Fruit fly (Drosophila melanogaster): ENCODE results near the gene Naa15-16.
A peak's percentile ranks its signal among the peaks of the same experiment; 100 is the strongest.

Gene Naa15-16

dm6 chrX:19496808-19497259 lies 17.1 kb downstream of the Naa15-16 start (continued):
- TF ChIP-seq Spps (tag; optimal IDR thresholded peaks at IDR 0.05) (no peak), Fer1 (GFP tag; optimal IDR thresholded peaks at IDR 0.05) (peak; percentile 37), CG32532 (GFP tag; IDR thresholded peaks at IDR 0.05) (peak; percentile 68), gce (GFP tag; IDR thresholded peaks at IDR 0.05) (no peak), CG2129 (GFP tag; IDR thresholded peaks at IDR 0.05; ENCODE audit: partially characterized antibody) (no peak), Dad (GFP tag; optimal IDR thresholded peaks at IDR 0.05) (peak; percentile 12), CG4360 (GFP tag; IDR thresholded peaks at IDR 0.05) (peak; percentile 80), CG17829 (tag; optimal IDR thresholded peaks at IDR 0.05) (peak; percentile 15), danr (GFP tag; IDR thresholded peaks at IDR 0.05) (no peak), CG10321 (GFP tag; IDR thresholded peaks at IDR 0.05) (no peak), gfzf (GFP tag; optimal IDR thresholded peaks at IDR 0.05) (peak; percentile 67), chinmo (GFP tag; IDR thresholded peaks at IDR 0.05; ENCODE audit: partially characterized antibody) (peak; percentile 97), Drgx (GFP tag; IDR thresholded peaks at IDR 0.05) (peak; percentile 10; the same call in 1 of the 2 replicates), Adf1 (GFP tag; IDR thresholded peaks at IDR 0.05) (peak; percentile 29), Poxn (GFP tag; IDR thresholded peaks at IDR 0.05) (no peak), CG2202 (tag; optimal IDR thresholded peaks at IDR 0.05) (no peak), CG17359 (tag; optimal IDR thresholded peaks at IDR 0.05) (no peak), tin (GFP tag; optimal IDR thresholded peaks at IDR 0.05) (no peak), amos (GFP tag; IDR thresholded peaks at IDR 0.05; ENCODE audit: partially characterized antibody) (peak; percentile 78; the same call in 1 of the 2 replicates), cg (GFP tag; optimal IDR thresholded peaks at IDR 0.05) (peak; percentile 94), nom (GFP tag; optimal IDR thresholded peaks at IDR 0.05) (peak; percentile 8), CG10543 (GFP tag; optimal IDR thresholded peaks at IDR 0.05) (peak; percentile 44), Pdp1 (GFP tag; optimal IDR thresholded peaks at IDR 0.05) (peak in 1 of 2 experiments; percentile 69), CG12299 (tag; optimal IDR thresholded peaks at IDR 0.05) (no peak), sim (GFP tag; IDR thresholded peaks at IDR 0.05) (no peak), bigmax (GFP tag; optimal IDR thresholded peaks at IDR 0.05) (no peak), CG11504 (tag; optimal IDR thresholded peaks at IDR 0.05) (peak; percentile 21), nerfin-1 (tag; optimal IDR thresholded peaks at IDR 0.05) (peak; percentile 5), BtbVII (GFP tag; optimal IDR thresholded peaks at IDR 0.05) (no peak), abd-A (tag; optimal IDR thresholded peaks at IDR 0.05) (peak; percentile 23), CG2199 (GFP tag; IDR thresholded peaks at IDR 0.05) (0 out of 3 replicates have a peak, but pooled peaks have one; percentile 20), lov (optimal IDR thresholded peaks at IDR 0.05) (no peak), lov (GFP tag; IDR thresholded peaks at IDR 0.05) (0 out of 3 replicates have a peak, but pooled peaks have one; percentile 34), CG17912 (GFP tag; optimal IDR thresholded peaks at IDR 0.05) (peak; percentile 68), chn (GFP tag; optimal IDR thresholded peaks at IDR 0.05) (peak; percentile 19), ssp (GFP tag; IDR thresholded peaks at IDR 0.05) (peak; percentile 25; the same call in 1 of the 2 replicates), bcd (GFP tag; optimal IDR thresholded peaks at IDR 0.05) (no peak), CG1233 (GFP tag; optimal IDR thresholded peaks at IDR 0.05) (no peak), bsh (GFP tag; optimal IDR thresholded peaks at IDR 0.05) (peak in 1 of 2 experiments; percentile 4), CG12769 (tag; optimal IDR thresholded peaks at IDR 0.05) (peak; percentile 61), CG2116 (GFP tag; optimal IDR thresholded peaks at IDR 0.05) (peak; percentile 97), Rfx (GFP tag; IDR thresholded peaks at IDR 0.05) (peak; percentile 46; the same call in 1 of the 2 replicates), CG1647 (GFP tag; optimal IDR thresholded peaks at IDR 0.05) (no peak), CG12659 (GFP tag; optimal IDR thresholded peaks at IDR 0.05) (peak; percentile 60), CG15269 (tag; optimal IDR thresholded peaks at IDR 0.05) (peak; percentile 8), CG8478 (optimal IDR thresholded peaks at IDR 0.05) (peak; percentile 91), CG14860 (GFP tag; IDR thresholded peaks at IDR 0.05; ENCODE audit: partially characterized antibody) (0 out of 3 replicates have a peak, but pooled peaks have one; percentile 32), row (GFP tag; IDR thresholded peaks at IDR 0.05) (peak; percentile 50; the same call in 2 of the 3 replicates), ash1 (GFP tag; optimal IDR thresholded peaks at IDR 0.05) (peak; percentile 28), Scr (GFP tag; IDR thresholded peaks at IDR 0.05; ENCODE audit: partially characterized antibody) (peak; percentile 71)

Measured in whole organism, embryonic.